In genomic region chrIV:1707960-1708359, ce11 we compare ENCODE assay signal across 2 worm cellular contexts.
TF ChIP-seq lines count a peak whose summit lies in the region.

No protein-coding gene starts in this region.

TF ChIP-seq in whole organism, L4 larva, 104 proteins besides CTCF, POLR2A, EP300 and RAD21:
- TF ChIP-seq aly-2 (tag; optimal IDR thresholded peaks at IDR 0.05; lab: Kevin White, UChicago) (no peak), aha-1 (tag; lab: Kevin White, UChicago) (peak; percentile 49)

TF ChIP-seq in whole organism, young adult, 124 proteins besides CTCF, POLR2A, EP300 and RAD21:
- TF ChIP-seq xnd-1 (tag; optimal IDR thresholded peaks at IDR 0.05; lab: Kevin White, UChicago) (peak; percentile 51), zfh-2 (GFP tag; conservative IDR thresholded peaks at IDR 0.05; lab: Robert Waterston, UW) (no peak), repo-1 (tag; optimal IDR thresholded peaks at IDR 0.05; lab: Kevin White, UChicago) (no peak), nfyb-1 (GFP tag; IDR thresholded peaks at IDR 0.05; lab: Robert Waterston, UW) (no peak), madf-3 (GFP tag; IDR thresholded peaks at IDR 0.05; lab: Robert Waterston, UW) (no peak), efl-1 (GFP tag; optimal IDR thresholded peaks at IDR 0.05; lab: Kevin White, UChicago) (peak; percentile 23), ccch-3 (GFP tag; optimal IDR thresholded peaks at IDR 0.05; lab: Kevin White, UChicago) (no peak), cebp-1 (GFP tag; IDR thresholded peaks at IDR 0.05; lab: Robert Waterston, UW) (no peak), cebp-1 (tag; optimal IDR thresholded peaks at IDR 0.05; lab: Kevin White, UChicago) (no peak), Y53G8AR.9 (GFP tag; conservative IDR thresholded peaks at IDR 0.05; lab: Robert Waterston, UW) (no peak), him-1 (tag; optimal IDR thresholded peaks at IDR 0.05; lab: Kevin White, UChicago) (no peak), lin-40 (tag; optimal IDR thresholded peaks at IDR 0.05; lab: Kevin White, UChicago) (no peak), lsl-1 (GFP tag; optimal IDR thresholded peaks at IDR 0.05; lab: Kevin White, UChicago) (peak; percentile 92), B0019.2 (GFP tag; conservative IDR thresholded peaks at IDR 0.05; lab: Robert Waterston, UW) (no peak), attf-5 (GFP tag; optimal IDR thresholded peaks at IDR 0.05; lab: Kevin White, UChicago) (no peak), F55B11.4 (tag; optimal IDR thresholded peaks at IDR 0.05; lab: Kevin White, UChicago; ENCODE audit: borderline replicate concordance, insufficient read depth) (no peak), F57C9.4 (tag; optimal IDR thresholded peaks at IDR 0.05; lab: Kevin White, UChicago) (no peak), Y56A3A.18 (GFP tag; IDR thresholded peaks at IDR 0.05; lab: Robert Waterston, UW) (no peak), lin-54 (GFP tag; optimal IDR thresholded peaks at IDR 0.05; lab: Kevin White, UChicago) (no peak), ets-4 (GFP tag; optimal IDR thresholded peaks at IDR 0.05; lab: Kevin White, UChicago) (no peak), madf-8 (GFP tag; conservative IDR thresholded peaks at IDR 0.05; lab: Robert Waterston, UW) (peak; percentile 35; the same call in 1 of the 2 replicates), dpl-1 (GFP tag; optimal IDR thresholded peaks at IDR 0.05; lab: Kevin White, UChicago) (no peak), F57A8.1 (GFP tag; optimal IDR thresholded peaks at IDR 0.05; lab: Kevin White, UChicago) (no peak), mcd-1 (GFP tag; IDR thresholded peaks at IDR 0.05; lab: Robert Waterston, UW) (no peak), ceh-40 (GFP tag; IDR thresholded peaks at IDR 0.05; lab: Robert Waterston, UW) (no peak), unc-62 (GFP tag; optimal IDR thresholded peaks at IDR 0.05; lab: Kevin White, UChicago) (no peak), die-1 (tag; optimal IDR thresholded peaks at IDR 0.05; lab: Kevin White, UChicago) (no peak), D2030.7 (GFP tag; IDR thresholded peaks at IDR 0.05; lab: Robert Waterston, UW) (peak; percentile 32; the same call in 1 of the 2 replicates), F37B4.10 (GFP tag; IDR thresholded peaks at IDR 0.05; lab: Robert Waterston, UW) (no peak), F33H1.4 (GFP tag; IDR thresholded peaks at IDR 0.05; lab: Robert Waterston, UW) (peak; percentile 77), ztf-26 (tag; optimal IDR thresholded peaks at IDR 0.05; lab: Kevin White, UChicago) (no peak), rcor-1 (GFP tag; IDR thresholded peaks at IDR 0.05; lab: Robert Waterston, UW) (no peak), ceh-58 (GFP tag; IDR thresholded peaks at IDR 0.05; lab: Robert Waterston, UW) (no peak), mel-28 (tag; optimal IDR thresholded peaks at IDR 0.05; lab: Kevin White, UChicago; ENCODE audit: borderline replicate concordance) (no peak), B0261.1 (tag; optimal IDR thresholded peaks at IDR 0.05; lab: Kevin White, UChicago) (no peak), ZK185.1 (tag; optimal IDR thresholded peaks at IDR 0.05; lab: Kevin White, UChicago; ENCODE audit: poor library complexity, severe bottlenecking) (no peak), gei-17 (GFP tag; optimal IDR thresholded peaks at IDR 0.05; lab: Kevin White, UChicago) (no peak), madf-6 (GFP tag; IDR thresholded peaks at IDR 0.05; lab: Robert Waterston, UW) (peak; percentile 56), ceh-91 (GFP tag; IDR thresholded peaks at IDR 0.05; lab: Robert Waterston, UW) (peak; percentile 46; the same call in 1 of the 2 replicates), F22D6.2 (tag; optimal IDR thresholded peaks at IDR 0.05; lab: Kevin White, UChicago) (no peak), pbrm-1 (GFP tag; IDR thresholded peaks at IDR 0.05; lab: Robert Waterston, UW) (no peak), hrde-1 (tag; optimal IDR thresholded peaks at IDR 0.05; lab: Kevin White, UChicago; ENCODE audit: borderline replicate concordance) (no peak), dpff-1 (tag; optimal IDR thresholded peaks at IDR 0.05; lab: Kevin White, UChicago) (no peak), egl-18 (GFP tag; IDR thresholded peaks at IDR 0.05; lab: Robert Waterston, UW) (no peak), unc-130 (GFP tag; optimal IDR thresholded peaks at IDR 0.05; lab: Kevin White, UChicago) (no peak), ztf-22 (GFP tag; optimal IDR thresholded peaks at IDR 0.05; lab: Kevin White, UChicago) (no peak), rpc-1 (optimal IDR thresholded peaks at IDR 0.05; lab: Kevin White, UChicago) (no peak), rpc-1 (tag; optimal IDR thresholded peaks at IDR 0.05; lab: Kevin White, UChicago) (no peak), nhr-120 (GFP tag; IDR thresholded peaks at IDR 0.05; lab: Robert Waterston, UW) (no peak), pha-4 (tag; optimal IDR thresholded peaks at IDR 0.05; lab: Kevin White, UChicago) (no peak), snpc-1.3 (tag; optimal IDR thresholded peaks at IDR 0.05; lab: Kevin White, UChicago; ENCODE audit: insufficient read depth) (no peak), chd-7 (tag; optimal IDR thresholded peaks at IDR 0.05; lab: Kevin White, UChicago) (no peak), egrh-3 (GFP tag; IDR thresholded peaks at IDR 0.05; lab: Robert Waterston, UW) (no peak), mes-4 (tag; optimal IDR thresholded peaks at IDR 0.05; lab: Kevin White, UChicago) (no peak), F49E8.2 (tag; optimal IDR thresholded peaks at IDR 0.05; lab: Kevin White, UChicago; ENCODE audit: insufficient read depth) (no peak), sptf-2 (GFP tag; optimal IDR thresholded peaks at IDR 0.05; lab: Kevin White, UChicago) (no peak), hlh-12 (tag; optimal IDR thresholded peaks at IDR 0.05; lab: Kevin White, UChicago) (no peak), ztf-6 (GFP tag; IDR thresholded peaks at IDR 0.05; lab: Robert Waterston, UW) (no peak), K11D2.4 (GFP tag; IDR thresholded peaks at IDR 0.05; lab: Robert Waterston, UW) (no peak)
